Fruit fly (Drosophila melanogaster): ENCODE data around the gene Pcp.
A peak's percentile ranks its signal among the peaks of the same experiment; 100 is the strongest.

Gene Pcp

DNA sequence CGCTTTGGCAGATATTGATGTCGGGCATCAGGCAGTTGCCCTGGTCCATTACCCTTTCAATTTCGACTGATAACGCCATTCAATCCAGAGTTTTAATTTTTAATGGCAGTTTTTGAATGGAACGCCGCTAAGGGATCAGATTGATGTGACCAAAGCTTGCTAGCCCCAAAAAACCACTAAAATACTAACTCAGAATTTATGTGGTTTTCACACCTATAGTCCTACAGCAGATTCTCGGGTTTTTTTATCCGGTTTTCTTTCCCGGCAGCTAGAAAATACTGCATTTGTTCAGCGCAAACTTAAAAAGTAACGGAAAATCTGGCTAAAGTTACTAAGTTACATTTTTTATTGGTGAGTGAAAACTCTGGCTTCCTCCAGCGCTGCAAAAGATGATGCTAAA, 44.2 kb downstream of the Pcp start, which contains the start of gene Nuf2 (continued):
- TF ChIP-seq Tbp (GFP tag; optimal IDR thresholded peaks at IDR 0.05) (no peak), CG8765 (GFP tag; IDR thresholded peaks at IDR 0.05) (no peak), CG33213 (GFP tag; optimal IDR thresholded peaks at IDR 0.05) (peak; percentile 69), CG7839 (tag; optimal IDR thresholded peaks at IDR 0.05) (no peak), salm (tag; optimal IDR thresholded peaks at IDR 0.05) (no peak), h (optimal IDR thresholded peaks at IDR 0.05) (no peak), hkb (optimal IDR thresholded peaks at IDR 0.05) (peak; percentile 20), hkb (GFP tag; IDR thresholded peaks at IDR 0.05) (no peak), unpg (GFP tag; optimal IDR thresholded peaks at IDR 0.05) (no peak), luna (GFP tag; optimal IDR thresholded peaks at IDR 0.05) (no peak), Hr51 (GFP tag; optimal IDR thresholded peaks at IDR 0.05) (no peak), CG7372 (GFP tag; IDR thresholded peaks at IDR 0.05) (no peak), kni (GFP tag; optimal IDR thresholded peaks at IDR 0.05) (no peak), dysf (GFP tag; IDR thresholded peaks at IDR 0.05) (no peak), CG32772 (GFP tag; IDR thresholded peaks at IDR 0.05) (no peak), CG3847 (GFP tag; IDR thresholded peaks at IDR 0.05) (no peak), CG13775 (GFP tag; optimal IDR thresholded peaks at IDR 0.05) (no peak), CG12155 (GFP tag; optimal IDR thresholded peaks at IDR 0.05) (no peak), CkIIα-i1 (GFP tag; IDR thresholded peaks at IDR 0.05) (no peak), CG2116 (GFP tag; optimal IDR thresholded peaks at IDR 0.05) (peak; percentile 37), trh (GFP tag; optimal IDR thresholded peaks at IDR 0.05) (no peak), zen (tag; optimal IDR thresholded peaks at IDR 0.05) (peak; percentile 11), Lpt (GFP tag; optimal IDR thresholded peaks at IDR 0.05) (no peak), CG1233 (GFP tag; optimal IDR thresholded peaks at IDR 0.05) (no peak), CG18599 (GFP tag; optimal IDR thresholded peaks at IDR 0.05) (no peak), ap (GFP tag; IDR thresholded peaks at IDR 0.05) (no peak), CG6175 (GFP tag; IDR thresholded peaks at IDR 0.05) (no peak), CG16779 (GFP tag; IDR thresholded peaks at IDR 0.05) (0 out of 2 replicates have a peak, but pooled peaks have one; percentile 26), Trl (optimal IDR thresholded peaks at IDR 0.05) (no peak), Trl (GFP tag; optimal IDR thresholded peaks at IDR 0.05) (no peak), CG17359 (tag; optimal IDR thresholded peaks at IDR 0.05) (no peak), Sox100B (GFP tag; optimal IDR thresholded peaks at IDR 0.05) (no peak), nmo (GFP tag; optimal IDR thresholded peaks at IDR 0.05) (peak; percentile 46), CG9876 (GFP tag; optimal IDR thresholded peaks at IDR 0.05) (no peak), NK7.1 (GFP tag; optimal IDR thresholded peaks at IDR 0.05) (no peak), pho (GFP tag; optimal IDR thresholded peaks at IDR 0.05) (no peak), CG8290 (GFP tag; optimal IDR thresholded peaks at IDR 0.05) (peak; percentile 5), CG8290 (tag; optimal IDR thresholded peaks at IDR 0.05) (no peak), CG6254 (GFP tag; optimal IDR thresholded peaks at IDR 0.05) (no peak), CG11247 (GFP tag; IDR thresholded peaks at IDR 0.05) (no peak), Sry-β (GFP tag; optimal IDR thresholded peaks at IDR 0.05) (peak; percentile 84), CG17385 (GFP tag; optimal IDR thresholded peaks at IDR 0.05) (no peak), PHDP (tag; optimal IDR thresholded peaks at IDR 0.05) (no peak), twi (tag; optimal IDR thresholded peaks at IDR 0.05) (no peak), CG2199 (GFP tag; IDR thresholded peaks at IDR 0.05) (no peak), CTCF (GFP tag; optimal IDR thresholded peaks at IDR 0.05) (no peak), Oli (tag; optimal IDR thresholded peaks at IDR 0.05) (no peak), CG14860 (GFP tag; IDR thresholded peaks at IDR 0.05; ENCODE audit: partially characterized antibody) (no peak), CG9437 (GFP tag; optimal IDR thresholded peaks at IDR 0.05) (no peak), wor (GFP tag; IDR thresholded peaks at IDR 0.05) (no peak), Meics (GFP tag; optimal IDR thresholded peaks at IDR 0.05) (no peak), CG15011 (GFP tag; optimal IDR thresholded peaks at IDR 0.05) (no peak), CoRest (tag; optimal IDR thresholded peaks at IDR 0.05) (peak; percentile 64), seq (GFP tag; IDR thresholded peaks at IDR 0.05) (no peak)
